Worm (Caenorhabditis elegans) whole organism, L4/young adult: Measurements from ENCODE around the gene mlt-4.

Experiments used
- W03F9.2 ChIP-seq: fragments of 150-350 bp; optimal IDR thresholded peaks from 2 replicates; lab custom pipeline; 2014; ENCODE audit warnings: missing biosample characterization, missing genetic modification characterization
- dao-5 ChIP-seq: sonication (generic microtip); optimal IDR thresholded peaks from 2 replicates; lab custom pipeline; 2016; ENCODE audit warnings: missing genotype, missing genetic modification characterization, moderate library complexity, missing compliant biosample characterization
- him-1 ChIP-seq: sonication (generic microtip); optimal IDR thresholded peaks from 2 replicates; lab custom pipeline; 2016; ENCODE audit warnings: missing genotype, missing genetic modification reagents, missing genetic modification characterization, missing compliant biosample characterization

DNA sequence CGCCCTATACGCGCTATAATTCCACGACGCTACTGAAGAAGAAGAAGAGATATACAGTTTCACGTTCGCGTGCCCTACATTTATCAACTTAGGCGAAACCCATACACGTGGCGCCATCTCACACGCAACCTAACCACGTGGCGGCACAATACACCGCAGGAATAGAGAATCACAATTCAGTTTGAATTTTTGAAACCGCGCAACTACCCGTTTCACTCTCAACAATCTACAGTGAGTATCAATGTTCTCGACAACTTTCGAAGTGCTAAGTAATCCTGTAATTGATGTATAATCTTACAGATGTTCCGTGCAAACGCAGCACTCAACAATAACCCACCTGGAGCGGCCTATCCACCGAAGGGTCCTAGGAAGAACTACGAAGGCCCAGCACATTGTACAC, 16.6 kb upstream of the mlt-4 start, which contains the start of gene ZC15.1:
- no peak for TF ChIP-seq dao-5
- TF ChIP-seq W03F9.2: no peak
- no peak for TF ChIP-seq him-1 (tag; lab: Kevin White, UChicago)
